Worm (Caenorhabditis elegans): ENCODE data around the gene mbk-1.

mbk-1 gene

ce11 chrX:14810718-14811117, 13.6 kb downstream of the mbk-1 start, which contains the start of gene atf-4:
atf-4 (minus strand) TSS chrX:14810810.
- TF ChIP-seq gmeb-2 (tag; optimal IDR thresholded peaks at IDR 0.05) (no peak), ceh-45 (GFP tag; IDR thresholded peaks at IDR 0.05) (no peak), T23F11.4 (GFP tag; optimal IDR thresholded peaks at IDR 0.05) (no peak), pax-1 (tag; optimal IDR thresholded peaks at IDR 0.05) (no peak), elt-2 (tag; optimal IDR thresholded peaks at IDR 0.05) (peak; percentile 50), dve-1 (tag; optimal IDR thresholded peaks at IDR 0.05) (peak; percentile 8), unc-3 (GFP tag; conservative IDR thresholded peaks at IDR 0.05) (no peak), unc-3 (tag; optimal IDR thresholded peaks at IDR 0.05) (no peak), C08G9.2 (tag; optimal IDR thresholded peaks at IDR 0.05) (no peak), unc-55 (GFP tag; optimal IDR thresholded peaks at IDR 0.05) (peak; percentile 58), ceh-48 (tag; optimal IDR thresholded peaks at IDR 0.05) (no peak), sdc-2 (tag; optimal IDR thresholded peaks at IDR 0.05) (peak; percentile 73), zip-5 (tag; optimal IDR thresholded peaks at IDR 0.05) (no peak), odd-2 (tag; optimal IDR thresholded peaks at IDR 0.05) (no peak), nhr-232 (tag; optimal IDR thresholded peaks at IDR 0.05) (no peak), nfya-1 (tag; optimal IDR thresholded peaks at IDR 0.05) (peak; percentile 13)

- TF ChIP-seq ttx-3 (tag; optimal IDR thresholded peaks at IDR 0.05) (no peak), Y22D7AL.16 (tag; optimal IDR thresholded peaks at IDR 0.05) (no peak), hlh-6 (tag; optimal IDR thresholded peaks at IDR 0.05) (no peak), elt-2 (tag; optimal IDR thresholded peaks at IDR 0.05) (no peak), ets-4 (tag; optimal IDR thresholded peaks at IDR 0.05) (no peak), C08G9.2 (tag; optimal IDR thresholded peaks at IDR 0.05) (no peak), zip-5 (tag; optimal IDR thresholded peaks at IDR 0.05) (no peak), hlh-15 (tag; optimal IDR thresholded peaks at IDR 0.05) (no peak), pha-2 (tag; optimal IDR thresholded peaks at IDR 0.05) (no peak), ceh-22 (tag; optimal IDR thresholded peaks at IDR 0.05) (no peak)
Observed at ce11 chrX:14809905-14810304, 14.4 kb downstream of the mbk-1 start.

- TF ChIP-seq nhr-232 (tag; optimal IDR thresholded peaks at IDR 0.05): no peak
- no peak for TF ChIP-seq hlh-13 (GFP tag; optimal IDR thresholded peaks at IDR 0.05)
- no peak for TF ChIP-seq elt-4 (tag; optimal IDR thresholded peaks at IDR 0.05)
- TF ChIP-seq eyg-1 (tag; optimal IDR thresholded peaks at IDR 0.05): no peak
- TF ChIP-seq C08G9.2 (tag; optimal IDR thresholded peaks at IDR 0.05): no peak
- TF ChIP-seq ahr-1 (tag; optimal IDR thresholded peaks at IDR 0.05): no peak
- no peak for TF ChIP-seq ceh-6 (GFP tag; optimal IDR thresholded peaks at IDR 0.05)
Observed at ce11 chrX:14808796-14809195, 15.5 kb downstream of the mbk-1 start.

- no peak for TF ChIP-seq ceh-22 (tag; optimal IDR thresholded peaks at IDR 0.05)
- TF ChIP-seq dmd-4 (tag; optimal IDR thresholded peaks at IDR 0.05; ENCODE audit: borderline replicate concordance): no peak
- no peak for TF ChIP-seq dve-1 (tag; optimal IDR thresholded peaks at IDR 0.05)
- TF ChIP-seq pha-4 (tag; optimal IDR thresholded peaks at IDR 0.05): no peak
Observed at ce11 chrX:14806936-14807335, 17.4 kb downstream of the mbk-1 start, which contains the start of gene F42D1.4. F42D1.4 (plus strand) TSS chrX:14807236.

ce11 chrX:14805746-14806145, 18.6 kb downstream of the mbk-1 start:
- TF ChIP-seq ama-1 (optimal IDR thresholded peaks at IDR 0.05) (no peak), dve-1 (tag; optimal IDR thresholded peaks at IDR 0.05) (no peak), lin-11 (tag; optimal IDR thresholded peaks at IDR 0.05) (no peak)

ce11 chrX:14804706-14805105, 19.6 kb downstream of the mbk-1 start:
- TF ChIP-seq fkh-10 (GFP tag; optimal IDR thresholded peaks at IDR 0.05) (no peak), T23F11.4 (GFP tag; optimal IDR thresholded peaks at IDR 0.05) (peak; percentile 75), sox-4 (tag; optimal IDR thresholded peaks at IDR 0.05) (peak; percentile 69), hlh-30 (tag; optimal IDR thresholded peaks at IDR 0.05; ENCODE audit: insufficient read depth) (no peak), ceh-22 (tag; optimal IDR thresholded peaks at IDR 0.05) (no peak), unc-55 (GFP tag; optimal IDR thresholded peaks at IDR 0.05) (no peak), C38D4.7 (GFP tag; optimal IDR thresholded peaks at IDR 0.05) (peak; percentile 76), pat-9 (tag; optimal IDR thresholded peaks at IDR 0.05) (peak; percentile 77), ceh-6 (GFP tag; optimal IDR thresholded peaks at IDR 0.05) (peak; percentile 81), pax-1 (tag; optimal IDR thresholded peaks at IDR 0.05) (no peak), fax-1 (tag; optimal IDR thresholded peaks at IDR 0.05) (peak; percentile 47), mec-3 (tag; optimal IDR thresholded peaks at IDR 0.05; ENCODE audit: borderline replicate concordance) (no peak), ahr-1 (tag; optimal IDR thresholded peaks at IDR 0.05) (peak; percentile 70), ceh-34 (tag; optimal IDR thresholded peaks at IDR 0.05) (peak; percentile 76), ceh-48 (tag; optimal IDR thresholded peaks at IDR 0.05) (peak; percentile 53), madf-2 (tag; optimal IDR thresholded peaks at IDR 0.05) (peak; percentile 54), ceh-24 (tag; optimal IDR thresholded peaks at IDR 0.05) (peak; percentile 39), ceh-31 (tag; optimal IDR thresholded peaks at IDR 0.05) (peak; percentile 49)
